Fruit fly (Drosophila melanogaster) whole organism, embryonic: Measurements from ENCODE around the gene CG33947.

Source experiments
- Atf6 ChIP-seq: fragments of 200-800 bp; sonication (Bioruptor generic); IDR thresholded peaks from 2 replicates; pipeline ENCODE4 v1.3.6; 2022; ENCODE audit warnings: missing biosample characterization, missing genetic modification characterization
- Bgb ChIP-seq: fragments of 200-800 bp; sonication (Bioruptor generic); IDR thresholded peaks from 2 replicates; pipeline ENCODE4 v1.3.6; 2022; ENCODE audit warnings: missing biosample characterization, missing genetic modification characterization; ENCODE audit not compliant: partially characterized antibody
- CG13296 ChIP-seq: fragments of 200-800 bp; sonication (Bioruptor generic); optimal IDR thresholded peaks from 3 replicates; lab custom pipeline; 2018; ENCODE audit warnings: missing biosample characterization, mild to moderate bottlenecking, missing genetic modification characterization
- CG14710 ChIP-seq: fragments of 200-800 bp; sonication (Bioruptor generic); optimal IDR thresholded peaks from 3 replicates; lab custom pipeline; 2019; ENCODE audit warnings: missing biosample characterization, mild to moderate bottlenecking, missing genetic modification characterization, moderate library complexity
- CG17802 ChIP-seq: fragments of 200-800 bp; sonication (Bioruptor generic); optimal IDR thresholded peaks from 2 replicates; lab custom pipeline; 2018; ENCODE audit warnings: missing biosample characterization, mild to moderate bottlenecking, missing genetic modification characterization, moderate library complexity
- CG2199 ChIP-seq: fragments of 200-800 bp; sonication (Bioruptor generic); IDR thresholded peaks from 3 replicates; pipeline ENCODE4 v1.3.6; 2022; ENCODE audit warnings: missing biosample characterization, missing genetic modification characterization
- CG30020 ChIP-seq: fragments of 200-800 bp; optimal IDR thresholded peaks from 2 replicates; lab custom pipeline; 2019; ENCODE audit warnings: missing biosample characterization, mild to moderate bottlenecking, missing genetic modification characterization, moderate library complexity
- CG33557 ChIP-seq: fragments of 200-800 bp; sonication (Bioruptor generic); optimal IDR thresholded peaks from 2 replicates; lab custom pipeline; 2019; ENCODE audit warnings: missing biosample characterization, mild to moderate bottlenecking, missing genetic modification characterization, moderate library complexity
- CG42726 ChIP-seq: fragments of 200-800 bp; sonication (Bioruptor generic); IDR thresholded peaks from 2 replicates; pipeline ENCODE4 v1.3.6; 2022; ENCODE audit warnings: missing biosample characterization, missing genetic modification characterization; ENCODE audit not compliant: partially characterized antibody
- CG4328 ChIP-seq: fragments of 200-800 bp; sonication (Bioruptor generic); optimal IDR thresholded peaks from 3 replicates; lab custom pipeline; 2017; ENCODE audit warnings: missing biosample characterization, missing genetic modification reagents, missing genetic modification characterization
- CG4404 ChIP-seq: fragments of 200-800 bp; sonication (Bioruptor generic); IDR thresholded peaks from 2 replicates; pipeline ENCODE4 v1.3.6; 2022; ENCODE audit warnings: missing biosample characterization, missing genetic modification characterization
- CG6654 ChIP-seq: fragments of 200-800 bp; sonication (Bioruptor generic); optimal IDR thresholded peaks from 2 replicates; lab custom pipeline; 2017; ENCODE audit warnings: missing biosample characterization, mild to moderate bottlenecking, missing genetic modification characterization
- CG6765 ChIP-seq: fragments of 200-800 bp; sonication (Bioruptor generic); optimal IDR thresholded peaks from 3 replicates; lab custom pipeline; 2017; ENCODE audit warnings: missing biosample characterization, mild to moderate bottlenecking, missing genetic modification characterization
- CG6791 ChIP-seq: fragments of 200-800 bp; sonication (Bioruptor generic); IDR thresholded peaks from 3 replicates; pipeline ENCODE4 v1.3.6; 2022; ENCODE audit warnings: missing biosample characterization, missing genetic modification characterization; ENCODE audit not compliant: partially characterized antibody
- CHES-1-like ChIP-seq: fragments of 200-800 bp; sonication (Bioruptor generic); optimal IDR thresholded peaks from 2 replicates; lab custom pipeline; 2016; ENCODE audit warnings: missing biosample characterization, missing genetic modification characterization
- CkIIα-i1 ChIP-seq: fragments of 200-800 bp; sonication (Bioruptor generic); IDR thresholded peaks from 2 replicates; pipeline ENCODE4 v1.3.6; 2022; ENCODE audit warnings: missing biosample characterization, missing genetic modification characterization
- Deaf1 ChIP-seq: fragments of 200-800 bp; optimal IDR thresholded peaks from 3 replicates; lab custom pipeline; 2019; ENCODE audit warnings: missing biosample characterization, mild to moderate bottlenecking, missing genetic modification characterization, moderate library complexity
- Dip2 ChIP-seq: fragments of 200-800 bp; sonication (Bioruptor generic); IDR thresholded peaks from 2 replicates; pipeline ENCODE4 v1.3.6; 2022; ENCODE audit warnings: missing biosample characterization, missing genetic modification characterization
- Elba2 ChIP-seq: fragments of 200-800 bp; sonication (Bioruptor generic); optimal IDR thresholded peaks from 3 replicates; lab custom pipeline; 2016; ENCODE audit warnings: missing biosample characterization, missing genetic modification characterization
- H15 ChIP-seq: fragments of 200-800 bp; sonication (Bioruptor generic); IDR thresholded peaks from 3 replicates; pipeline ENCODE4 v1.3.6; 2022; ENCODE audit warnings: missing biosample characterization, missing genetic modification characterization
- Jarid2 ChIP-seq: fragments of 200-800 bp; sonication (Bioruptor generic); optimal IDR thresholded peaks from 3 replicates; lab custom pipeline; 2017; ENCODE audit warnings: mild to moderate bottlenecking, missing biosample characterization, missing genetic modification reagents, missing genetic modification characterization
- Lpt ChIP-seq: fragments of >200 bp; optimal IDR thresholded peaks from 2 replicates; lab custom pipeline; 2018; ENCODE audit warnings: missing biosample characterization, missing genetic modification characterization
- Mad ChIP-seq: fragments of 200-800 bp; sonication (Bioruptor generic); optimal IDR thresholded peaks from 2 replicates; lab custom pipeline; 2016; ENCODE audit warnings: missing biosample characterization, missing genetic modification characterization
- Med ChIP-seq: fragments of 200-800 bp; sonication (Bioruptor generic); peaks from one replicate; lab custom pipeline; 2016; ENCODE audit warnings: missing biosample characterization, missing genetic modification characterization, mild to moderate bottlenecking, inconsistent platforms, moderate library complexity
- Oli ChIP-seq: fragments of 200-800 bp; sonication (Bioruptor generic); optimal IDR thresholded peaks from 2 replicates; lab custom pipeline; 2018; ENCODE audit warnings: missing biosample characterization, mild to moderate bottlenecking, missing genetic modification characterization, moderate library complexity
- Ravus ChIP-seq: fragments of 200-800 bp; sonication (Bioruptor generic); IDR thresholded peaks from 2 replicates; pipeline ENCODE4 v1.3.6; 2022; ENCODE audit warnings: missing biosample characterization, missing genetic modification characterization
- Sin3A ChIP-seq: fragments of >200 bp; optimal IDR thresholded peaks from 2 replicates; lab custom pipeline; 2018
- Sox102F ChIP-seq: fragments of 200-800 bp; sonication (Bioruptor generic); optimal IDR thresholded peaks from 2 replicates; lab custom pipeline; 2018; ENCODE audit warnings: missing biosample characterization, mild to moderate bottlenecking, missing genetic modification characterization, moderate library complexity
- al ChIP-seq: fragments of 200-800 bp; sonication (Bioruptor generic); IDR thresholded peaks from 2 replicates; pipeline ENCODE4 v1.3.6; 2022; ENCODE audit warnings: missing biosample characterization, missing genetic modification characterization
- ap ChIP-seq: fragments of 200-800 bp; sonication (Bioruptor generic); IDR thresholded peaks from 2 replicates; pipeline ENCODE4 v1.3.6; 2022; ENCODE audit warnings: missing biosample characterization, missing genetic modification characterization
- crp ChIP-seq, 2 experiments: fragments of 200-800 bp; sonication (Bioruptor generic); optimal IDR thresholded peaks; 2 replicates in 1 of 2; 3 replicates in 1 of 2; lab custom pipeline; 2017; ENCODE audit warnings: missing biosample characterization in 2 of 2, missing genetic modification characterization in 2 of 2, mild to moderate bottlenecking in 1 of 2, moderate library complexity in 1 of 2
- dan ChIP-seq: fragments of 200-800 bp; sonication (Bioruptor generic); IDR thresholded peaks from 2 replicates; pipeline ENCODE4 v1.3.6; 2022; ENCODE audit warnings: missing biosample characterization, missing genetic modification characterization
- dmrt99B ChIP-seq: fragments of 200-800 bp; sonication (Bioruptor generic); optimal IDR thresholded peaks from 2 replicates; lab custom pipeline; 2018; ENCODE audit warnings: missing biosample characterization, mild to moderate bottlenecking, missing genetic modification characterization, moderate library complexity
- en ChIP-seq: fragments of 200-800 bp; sonication (Bioruptor generic); optimal IDR thresholded peaks from 2 replicates; lab custom pipeline; 2016; ENCODE audit warnings: missing biosample characterization, missing genetic modification characterization
- ewg ChIP-seq: fragments of 200-800 bp; sonication (Bioruptor generic); optimal IDR thresholded peaks from 3 replicates; lab custom pipeline; 2017; ENCODE audit warnings: mild to moderate bottlenecking, missing biosample characterization, missing genetic modification reagents, missing genetic modification characterization
- fu2 ChIP-seq: fragments of 200-800 bp; sonication (Bioruptor generic); optimal IDR thresholded peaks from 2 replicates; lab custom pipeline; 2016; ENCODE audit warnings: missing biosample characterization, missing genetic modification characterization
- ham ChIP-seq: fragments of 200-800 bp; sonication (Bioruptor generic); IDR thresholded peaks from 2 replicates; pipeline ENCODE4 v1.3.6; 2022; ENCODE audit warnings: missing biosample characterization, missing genetic modification characterization
- kni ChIP-seq: fragments of 200-800 bp; sonication (Bioruptor generic); optimal IDR thresholded peaks from 3 replicates; lab custom pipeline; 2017; ENCODE audit warnings: mild to moderate bottlenecking, missing biosample characterization, missing genetic modification reagents, missing genetic modification characterization
- lmd ChIP-seq: fragments of 200-800 bp; sonication (Bioruptor generic); IDR thresholded peaks from 2 replicates; pipeline ENCODE4 v1.3.6; 2022; ENCODE audit warnings: missing biosample characterization, missing genetic modification characterization
- mam ChIP-seq: fragments of 200-800 bp; sonication (Bioruptor generic); optimal IDR thresholded peaks from 3 replicates; lab custom pipeline; 2016; ENCODE audit warnings: missing biosample characterization, missing genetic modification characterization
- mirr ChIP-seq: fragments of 200-800 bp; sonication (Bioruptor generic); optimal IDR thresholded peaks from 3 replicates; lab custom pipeline; 2018; ENCODE audit warnings: missing biosample characterization, mild to moderate bottlenecking, missing genetic modification characterization
- oc ChIP-seq: fragments of 200-800 bp; sonication (Bioruptor generic); optimal IDR thresholded peaks from 2 replicates; lab custom pipeline; 2018; ENCODE audit warnings: missing biosample characterization, mild to moderate bottlenecking, missing genetic modification characterization, moderate library complexity
- prd ChIP-seq, 3 experiments: fragments of >200 bp in 2 of 3; fragments of 200-800 bp in 1 of 3; sonication (Bioruptor generic) in 1 of 3; optimal IDR thresholded peaks in 2 of 3; IDR thresholded peaks in 1 of 3; 2 replicates in 2 of 3; 3 replicates in 1 of 3; pipeline versions ENCODE4 v1.3.6 to Lab custom; 2017 to 2022; ENCODE audit warnings: missing biosample characterization in 1 of 3, missing genetic modification characterization in 1 of 3
- slbo ChIP-seq: fragments of 200-800 bp; sonication (Bioruptor generic); IDR thresholded peaks from 2 replicates; pipeline ENCODE4 v1.3.6; 2022; ENCODE audit warnings: missing biosample characterization, missing genetic modification characterization
- slp2 ChIP-seq: fragments of 200-800 bp; sonication (Bioruptor generic); optimal IDR thresholded peaks from 2 replicates; lab custom pipeline; 2016; ENCODE audit warnings: missing biosample characterization, missing genetic modification characterization
- sqz ChIP-seq: fragments of 200-800 bp; sonication (Bioruptor generic); optimal IDR thresholded peaks from 3 replicates; lab custom pipeline; 2018; ENCODE audit warnings: missing biosample characterization, mild to moderate bottlenecking, missing genetic modification characterization
- tio ChIP-seq: fragments of 200-800 bp; sonication (Bioruptor generic); optimal IDR thresholded peaks from 2 replicates; lab custom pipeline; 2017; ENCODE audit warnings: missing biosample characterization, missing genetic modification characterization, inconsistent platforms
- trem ChIP-seq: fragments of 200-800 bp; optimal IDR thresholded peaks from 3 replicates; lab custom pipeline; 2019; ENCODE audit warnings: missing biosample characterization, mild to moderate bottlenecking, missing genetic modification characterization, moderate library complexity
- ttk ChIP-seq: fragments of 200-800 bp; sonication (Bioruptor generic); IDR thresholded peaks from 2 replicates; pipeline ENCODE4 v2.1.2; 2022; ENCODE audit warnings: missing biosample characterization, missing genetic modification characterization
- zf30C ChIP-seq: fragments of 200-800 bp; sonication (Bioruptor generic); optimal IDR thresholded peaks from 3 replicates; lab custom pipeline; 2018; ENCODE audit warnings: missing biosample characterization, mild to moderate bottlenecking, missing genetic modification characterization

CG33947 gene

DNA sequence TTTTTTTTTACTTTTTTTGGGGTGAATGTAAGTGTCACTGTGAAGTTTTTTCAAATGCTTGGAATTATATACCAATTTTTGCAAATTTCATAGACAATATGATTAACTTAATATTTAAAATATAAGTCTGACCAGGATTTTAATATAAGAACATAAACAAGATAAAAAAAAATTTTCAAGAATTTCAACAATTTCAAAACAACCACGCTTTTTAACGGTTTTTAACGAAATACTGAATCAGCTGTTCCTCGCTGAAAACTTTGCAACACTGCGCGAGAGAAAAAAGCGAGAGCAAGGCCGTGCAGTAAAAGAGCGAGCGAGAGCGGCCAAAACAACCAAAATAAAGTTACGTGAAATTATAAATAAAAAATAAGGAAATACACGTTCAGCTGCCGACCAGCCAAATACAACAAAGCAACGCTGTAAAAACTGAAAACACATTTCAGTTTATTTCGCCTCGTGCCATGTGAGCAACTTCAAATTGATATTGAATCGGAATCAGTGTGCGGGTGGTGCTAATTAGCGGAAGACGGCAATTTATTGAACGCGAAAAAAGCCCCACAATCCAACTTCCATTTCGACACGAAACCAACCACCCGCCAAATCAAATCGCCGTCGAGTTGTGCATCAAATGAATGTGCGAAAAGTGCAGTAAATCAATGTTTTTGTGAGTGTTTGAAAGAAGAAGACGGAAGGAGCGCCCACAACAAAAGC, at the start of gene CG33947, which contains the start of the genes CG46439 and Iyd (continued):
- no peak for TF ChIP-seq tio (GFP tag; lab: Kevin White, UChicago)
- TF ChIP-seq Mad (GFP tag; lab: Kevin White, UChicago): no peak
- TF ChIP-seq Sox102F (GFP tag; lab: Kevin White, UChicago): no peak
- TF ChIP-seq CG33557: no peak
- no peak for TF ChIP-seq slbo
- TF ChIP-seq CG4328 (GFP tag; lab: Kevin White, UChicago): no peak
- no peak for TF ChIP-seq lmd (GFP tag; lab: Robert Waterston, UW)
- no peak for TF ChIP-seq H15
- peak; percentile 46 for TF ChIP-seq Deaf1 (tag; lab: Kevin White, UChicago)
- no peak for TF ChIP-seq ttk
- TF ChIP-seq Med (GFP tag; lab: Kevin White, UChicago): peak; percentile 89
- TF ChIP-seq CG6654: no peak
- peak; percentile 18 for TF ChIP-seq trem (tag; lab: Kevin White, UChicago)
- peak; percentile 24 for TF ChIP-seq Elba2 (GFP tag; lab: Kevin White, UChicago)
- TF ChIP-seq oc (tag; lab: Kevin White, UChicago): no peak
- TF ChIP-seq fu2 (GFP tag; lab: Kevin White, UChicago): no peak
- TF ChIP-seq mirr (GFP tag; lab: Kevin White, UChicago): no peak
- no peak for TF ChIP-seq Jarid2 (GFP tag; lab: Kevin White, UChicago)
- peak; percentile 37; the same call in 1 of the 2 replicates for TF ChIP-seq Bgb (GFP tag; lab: Robert Waterston, UW)
- TF ChIP-seq zf30C (GFP tag; lab: Kevin White, UChicago): no peak
- no peak for TF ChIP-seq Sin3A (lab: Kevin White, UChicago)
- TF ChIP-seq CG42726 (GFP tag; lab: Robert Waterston, UW): no peak
- peak; percentile 39 for TF ChIP-seq kni (GFP tag; lab: Kevin White, UChicago)
- TF ChIP-seq ap: no peak
- TF ChIP-seq CG4404: no peak
- TF ChIP-seq slp2 (GFP tag; lab: Kevin White, UChicago): no peak
- no peak for TF ChIP-seq mam (GFP tag; lab: Kevin White, UChicago)
- 0 out of 3 replicates have a peak, but pooled peaks have one; percentile 13 for TF ChIP-seq CG2199 (GFP tag; lab: Robert Waterston, UW)
- TF ChIP-seq CG30020 (tag; lab: Kevin White, UChicago): no peak
- TF ChIP-seq CG6765 (GFP tag; lab: Kevin White, UChicago): no peak
- TF ChIP-seq ewg (GFP tag; lab: Kevin White, UChicago): no peak
- no peak for TF ChIP-seq Lpt (GFP tag; lab: Kevin White, UChicago)
- no peak for TF ChIP-seq CG17802
- TF ChIP-seq al (GFP tag; lab: Robert Waterston, UW): no peak
- no peak for TF ChIP-seq CG6791 (GFP tag; lab: Robert Waterston, UW)
- no peak for TF ChIP-seq dan
- no peak for TF ChIP-seq CkIIα-i1
- TF ChIP-seq CHES-1-like: no peak
- no peak for TF ChIP-seq en (GFP tag; lab: Kevin White, UChicago)
- TF ChIP-seq dmrt99B: no peak
- TF ChIP-seq CG13296 (GFP tag; lab: Kevin White, UChicago): peak; percentile 38
- peak; percentile 56 for TF ChIP-seq Atf6 (GFP tag; lab: Robert Waterston, UW)
- TF ChIP-seq Oli (tag; lab: Kevin White, UChicago): no peak
- TF ChIP-seq Dip2: no peak
- peak; percentile 60 for TF ChIP-seq sqz (GFP tag; lab: Kevin White, UChicago)
- TF ChIP-seq prd (optimal IDR thresholded peaks at IDR 0.05; lab: Kevin White, UChicago): no peak
- TF ChIP-seq prd (GFP tag; IDR thresholded peaks at IDR 0.05; lab: Robert Waterston, UW): no peak
- peak; percentile 70 to 93 for TF ChIP-seq crp (GFP tag; optimal IDR thresholded peaks at IDR 0.05; lab: Kevin White, UChicago)
- TF ChIP-seq ham (GFP tag; lab: Robert Waterston, UW): no peak
- TF ChIP-seq Ravus (GFP tag; lab: Robert Waterston, UW): no peak
- no peak for TF ChIP-seq CG14710 (tag; lab: Kevin White, UChicago)
